Worm (Caenorhabditis elegans) whole organism, L4 larva: Measurements from ENCODE around the gene srd-13.
A peak's percentile ranks its signal among the peaks of the same experiment; 100 is the strongest.

Source experiments
- R02D3.7 ChIP-seq: fragments of 150-350 bp; sonication (generic microtip); optimal IDR thresholded peaks from 3 replicates; lab custom pipeline; 2014; ENCODE audit warnings: missing biosample characterization, missing genetic modification characterization
- T26A8.4 ChIP-seq: fragments of 200-800 bp; sonication (Bioruptor generic); IDR thresholded peaks from 2 replicates; pipeline ENCODE4 v1.3.6; 2022; ENCODE audit warnings: missing genetic modification characterization, missing compliant biosample characterization
- Y5F2A.4 ChIP-seq: fragments of 200-800 bp; sonication (Bioruptor generic); optimal IDR thresholded peaks from 2 replicates; lab custom pipeline; 2018; ENCODE audit warnings: mild to moderate bottlenecking, missing genetic modification characterization, missing compliant biosample characterization
- ZK546.5 ChIP-seq, 2 experiments: sonication (generic microtip); optimal IDR thresholded peaks; 2 replicates each; lab custom pipeline; 2017; ENCODE audit warnings: missing biosample characterization in 2 of 2, missing genetic modification characterization in 2 of 2
- aha-1 ChIP-seq: fragments of 150-350 bp; peaks from one replicate; lab custom pipeline; 2014; ENCODE audit warnings: missing biosample characterization, missing genetic modification characterization
- ama-1 ChIP-seq: fragments of 150-350 bp; optimal IDR thresholded peaks from 2 replicates; lab custom pipeline; 2014; ENCODE audit warnings: inconsistent platforms, mixed read lengths
- ceh-32 ChIP-seq: sonication (generic microtip); optimal IDR thresholded peaks from 2 replicates; lab custom pipeline; 2016; ENCODE audit warnings: mild to moderate bottlenecking, missing genetic modification characterization, missing compliant biosample characterization; ENCODE audit not compliant: poor library complexity
- ceh-62 ChIP-seq: sonication (generic microtip); optimal IDR thresholded peaks from 2 replicates; lab custom pipeline; 2017; ENCODE audit warnings: missing biosample characterization, missing genetic modification characterization
- ces-1 ChIP-seq: fragments of 150-350 bp; sonication (generic microtip); optimal IDR thresholded peaks from 4 replicates; lab custom pipeline; 2014; ENCODE audit warnings: missing biosample characterization, missing genetic modification reagents, missing genetic modification characterization
- daf-12 ChIP-seq: fragments of 150-350 bp; optimal IDR thresholded peaks from 2 replicates; lab custom pipeline; 2014; ENCODE audit warnings: missing biosample characterization, missing genetic modification reagents, missing genetic modification characterization
- daf-16 ChIP-seq, 3 experiments: sonication (generic microtip); optimal IDR thresholded peaks; 2 replicates each; lab custom pipeline; 2016 to 2017; ENCODE audit warnings: missing genetic modification characterization in 3 of 3, missing genetic modification reagents in 3 of 3, mild to moderate bottlenecking in 2 of 3, missing compliant biosample characterization in 2 of 3, missing biosample characterization in 1 of 3, moderate library complexity in 1 of 3
- duxl-1 ChIP-seq: sonication (generic microtip); optimal IDR thresholded peaks from 2 replicates; lab custom pipeline; 2016; ENCODE audit warnings: mild to moderate bottlenecking, missing genetic modification characterization, moderate library complexity, missing compliant biosample characterization; ENCODE audit not compliant: poor library complexity
- egl-43 ChIP-seq: fragments of 200-800 bp; sonication (Bioruptor generic); IDR thresholded peaks from 2 replicates; pipeline ENCODE4 v1.3.6; 2022; ENCODE audit warnings: missing genetic modification reagents, missing genetic modification characterization, missing compliant biosample characterization
- fkh-10 ChIP-seq: fragments of 150-350 bp; optimal IDR thresholded peaks from 2 replicates; lab custom pipeline; 2014; ENCODE audit warnings: missing biosample characterization, missing genetic modification reagents, missing genetic modification characterization
- fos-1 ChIP-seq: fragments of 150-350 bp; optimal IDR thresholded peaks from 2 replicates; lab custom pipeline; 2014; ENCODE audit warnings: missing biosample characterization, missing genetic modification characterization
- hlh-11 ChIP-seq: fragments of 200-800 bp; sonication (Bioruptor generic); optimal IDR thresholded peaks from 2 replicates; lab custom pipeline; 2018; ENCODE audit warnings: mild to moderate bottlenecking, missing genetic modification characterization, missing compliant biosample characterization
- hlh-30 ChIP-seq: sonication (generic microtip); optimal IDR thresholded peaks from 2 replicates; lab custom pipeline; 2017; ENCODE audit warnings: antibody characterized with exemption, mild to moderate bottlenecking, missing genetic modification characterization, missing compliant biosample characterization; ENCODE audit not compliant: insufficient read depth
- madf-9 ChIP-seq: fragments of 200-800 bp; sonication (Bioruptor generic); conservative IDR thresholded peaks from 2 replicates; pipeline ENCODE4 v1.3.6; 2022; ENCODE audit warnings: missing genetic modification reagents, missing genetic modification characterization, missing compliant biosample characterization
- mdt-29 ChIP-seq: fragments of 200-800 bp; sonication (Bioruptor generic); IDR thresholded peaks from 2 replicates; pipeline ENCODE4 v1.3.6; 2022; ENCODE audit warnings: missing genetic modification reagents, missing genetic modification characterization, missing compliant biosample characterization
- mxl-2 ChIP-seq: fragments of 200-800 bp; sonication (Bioruptor generic); conservative IDR thresholded peaks from 2 replicates; pipeline ENCODE4 v1.3.6; 2022; ENCODE audit warnings: missing genetic modification reagents, missing genetic modification characterization, missing compliant biosample characterization
- nhr-10 ChIP-seq: fragments of 150-350 bp; optimal IDR thresholded peaks from 2 replicates; lab custom pipeline; 2014; ENCODE audit warnings: missing biosample characterization, missing genetic modification characterization
- nhr-102 ChIP-seq: sonication (generic microtip); optimal IDR thresholded peaks from 2 replicates; lab custom pipeline; 2016; ENCODE audit warnings: mild to moderate bottlenecking, missing genetic modification characterization, moderate library complexity, missing compliant biosample characterization
- nhr-11 ChIP-seq: fragments of 150-350 bp; optimal IDR thresholded peaks from 2 replicates; lab custom pipeline; 2014; ENCODE audit warnings: missing biosample characterization, missing genetic modification characterization
- nhr-111 ChIP-seq: fragments of 200-800 bp; sonication (Bioruptor generic); optimal IDR thresholded peaks from 2 replicates; lab custom pipeline; 2018; ENCODE audit warnings: mild to moderate bottlenecking, missing genetic modification characterization, missing compliant biosample characterization
- nhr-25 ChIP-seq: sonication (generic microtip); optimal IDR thresholded peaks from 2 replicates; lab custom pipeline; 2017; ENCODE audit warnings: missing genetic modification characterization, mild to moderate bottlenecking, missing compliant biosample characterization, antibody characterized with exemption, moderate library complexity, borderline replicate concordance; ENCODE audit not compliant: insufficient read depth
- nhr-41 ChIP-seq: fragments of 200-800 bp; sonication (Bioruptor generic); IDR thresholded peaks from 2 replicates; pipeline ENCODE4 v1.3.6; 2022; ENCODE audit warnings: missing genetic modification reagents, missing genetic modification characterization, missing compliant biosample characterization
- nhr-42 ChIP-seq: fragments of 200-800 bp; sonication (Bioruptor generic); IDR thresholded peaks from 2 replicates; pipeline ENCODE4 v1.3.6; 2022; ENCODE audit warnings: missing genetic modification characterization, missing compliant biosample characterization
- nhr-48 ChIP-seq: sonication (generic microtip); optimal IDR thresholded peaks from 2 replicates; lab custom pipeline; 2016; ENCODE audit warnings: mild to moderate bottlenecking, missing genetic modification characterization, missing compliant biosample characterization
- nhr-6 ChIP-seq: fragments of 150-350 bp; optimal IDR thresholded peaks from 2 replicates; lab custom pipeline; 2014; ENCODE audit warnings: missing biosample characterization, missing genetic modification characterization
- nhr-77 ChIP-seq: fragments of 150-350 bp; optimal IDR thresholded peaks from 2 replicates; lab custom pipeline; 2014; ENCODE audit warnings: missing biosample characterization, missing genetic modification characterization
- php-3 ChIP-seq: fragments of 200-800 bp; sonication (Bioruptor generic); IDR thresholded peaks from 2 replicates; pipeline ENCODE4 v1.3.6; 2022; ENCODE audit warnings: missing genetic modification reagents, missing genetic modification characterization, missing compliant biosample characterization
- saeg-2 ChIP-seq: fragments of 200-800 bp; sonication (Bioruptor generic); IDR thresholded peaks from 2 replicates; pipeline ENCODE4 v1.3.6; 2022; ENCODE audit warnings: missing genetic modification reagents, missing genetic modification characterization, missing compliant biosample characterization
- sdz-12 ChIP-seq: fragments of 200-800 bp; sonication (Bioruptor generic); optimal IDR thresholded peaks from 2 replicates; lab custom pipeline; 2018; ENCODE audit warnings: mild to moderate bottlenecking, missing genetic modification characterization, missing compliant biosample characterization
- skn-1 ChIP-seq: fragments of 150-350 bp; optimal IDR thresholded peaks from 2 replicates; lab custom pipeline; 2014; ENCODE audit warnings: missing biosample characterization, missing genetic modification characterization
- snpc-1.2 ChIP-seq: fragments of 200-800 bp; sonication (Bioruptor generic); IDR thresholded peaks from 2 replicates; pipeline ENCODE4 v1.3.6; 2022; ENCODE audit warnings: missing genetic modification reagents, missing genetic modification characterization, missing compliant biosample characterization
- tag-97 ChIP-seq: fragments of 200-800 bp; sonication (Bioruptor generic); IDR thresholded peaks from 2 replicates; pipeline ENCODE4 v1.3.6; 2022; ENCODE audit warnings: missing genetic modification characterization, missing compliant biosample characterization
- unc-130 ChIP-seq: sonication (generic microtip); optimal IDR thresholded peaks from 2 replicates; lab custom pipeline; 2016; ENCODE audit warnings: missing genetic modification reagents, missing genetic modification characterization, missing compliant biosample characterization
- unc-62 ChIP-seq, 3 experiments: fragments of 150-350 bp in 1 of 3; sonication (generic microtip); optimal IDR thresholded peaks in 2 of 3; peaks in 1 of 3; 1 replicate in 1 of 3; 2 replicates in 2 of 3; lab custom pipeline; 2014 to 2017; ENCODE audit warnings: missing biosample characterization in 3 of 3, missing genetic modification characterization in 3 of 3, missing genetic modification reagents in 3 of 3, missing genotype in 1 of 3
- zfp-3 ChIP-seq: fragments of 200-800 bp; sonication (Bioruptor generic); conservative IDR thresholded peaks from 2 replicates; pipeline ENCODE4 v1.3.6; 2022; ENCODE audit warnings: missing genetic modification reagents, missing genetic modification characterization, missing compliant biosample characterization

Gene srd-13

DNA sequence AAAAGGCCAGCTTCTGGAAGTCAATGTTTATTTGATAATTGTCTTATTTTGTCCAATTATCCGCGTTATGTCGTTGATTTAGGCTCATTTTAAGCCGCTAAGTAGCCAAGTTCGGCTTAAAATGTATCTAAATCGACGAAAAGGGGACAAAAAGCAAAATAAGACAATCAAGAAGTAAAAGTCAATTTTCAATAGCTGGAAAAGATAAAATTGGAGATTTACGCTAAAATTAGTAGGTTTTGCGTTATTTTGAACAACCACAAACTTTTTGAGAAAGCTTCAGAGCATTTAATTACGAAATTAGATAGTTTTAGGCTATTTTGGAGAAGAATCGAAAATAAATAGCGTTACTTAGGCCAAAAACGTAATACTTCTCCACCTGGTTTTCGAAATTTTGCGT lies 27.4 kb upstream of the srd-13 start:
- TF ChIP-seq aha-1 (tag; lab: Kevin White, UChicago) (peak; percentile 94), nhr-41 (GFP tag; lab: Robert Waterston, UW) (no peak), hlh-11 (tag; lab: Kevin White, UChicago) (no peak), mxl-2 (GFP tag; lab: Robert Waterston, UW) (no peak), nhr-77 (tag; lab: Kevin White, UChicago) (no peak), daf-16 (GFP tag; optimal IDR thresholded peaks at IDR 0.05; lab: Kevin White, UChicago) (no peak), daf-16 (tag; optimal IDR thresholded peaks at IDR 0.05; lab: Kevin White, UChicago) (peak; percentile 1), snpc-1.2 (no peak), ceh-32 (tag; lab: Kevin White, UChicago) (no peak), unc-62 (GFP tag; optimal IDR thresholded peaks at IDR 0.05 in 1 of 2; lab: Kevin White, UChicago) (no peak), unc-62 (tag; optimal IDR thresholded peaks at IDR 0.05; lab: Kevin White, UChicago) (no peak), mdt-29 (GFP tag; lab: Robert Waterston, UW) (no peak), fos-1 (tag; lab: Kevin White, UChicago) (no peak), nhr-25 (tag; lab: Kevin White, UChicago) (no peak), nhr-10 (no peak), tag-97 (no peak), Y5F2A.4 (GFP tag; lab: Kevin White, UChicago) (no peak), ceh-62 (tag; lab: Kevin White, UChicago) (no peak)
- TF ChIP-seq, all 104 proteins: peak for 2

DNA sequence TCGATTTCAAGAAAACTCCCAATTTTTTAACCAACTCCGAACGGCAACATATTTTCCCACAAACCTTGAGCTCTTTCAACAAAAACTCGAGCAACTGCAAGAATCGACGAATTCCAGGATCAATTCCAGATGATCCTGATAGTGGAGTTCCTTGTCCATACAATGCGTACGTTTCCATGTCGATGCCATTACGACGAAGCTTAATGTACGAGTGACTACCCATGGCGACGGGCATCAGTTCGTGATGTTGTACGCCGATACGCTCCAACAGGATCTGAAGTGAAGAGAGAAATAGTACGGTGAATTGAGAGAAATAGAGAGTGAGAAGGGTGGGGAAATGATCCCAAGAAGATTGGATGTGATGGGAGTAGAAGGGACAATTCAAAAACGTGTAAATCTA lies 26.6 kb upstream of the srd-13 start:
- TF ChIP-seq aha-1 (tag; lab: Kevin White, UChicago) (peak; percentile 85), zfp-3 (GFP tag; lab: Robert Waterston, UW) (no peak), unc-62 (GFP tag; optimal IDR thresholded peaks at IDR 0.05 in 1 of 2; lab: Kevin White, UChicago) (peak in 1 of 2 experiments; percentile 72), unc-62 (tag; optimal IDR thresholded peaks at IDR 0.05; lab: Kevin White, UChicago) (no peak)

DNA sequence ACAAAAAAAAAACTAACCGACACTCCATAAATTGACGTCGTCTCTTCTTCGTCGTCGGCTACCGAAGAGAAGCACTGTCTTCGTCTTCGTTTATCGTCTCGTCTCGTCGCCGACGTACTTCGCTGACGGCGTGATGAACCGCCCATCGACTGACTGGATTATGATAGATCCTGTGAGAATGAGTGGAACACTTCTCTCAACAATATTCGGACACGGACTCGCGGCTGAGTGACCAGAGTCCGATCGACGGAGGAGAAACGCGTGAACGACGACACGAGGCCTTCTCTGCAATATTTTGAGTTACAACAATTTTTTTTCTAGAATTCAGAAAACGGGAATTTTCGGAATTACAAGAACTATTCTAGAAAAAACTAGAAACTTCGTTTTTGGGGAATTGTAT lies 24.8 kb upstream of the srd-13 start, which contains the start of gene skn-1:
Gene skn-1 (minus strand): TSS at position 146 of the 400 bp plus-strand sequence.
- TF ChIP-seq sdz-12 (GFP tag; lab: Kevin White, UChicago) (no peak), nhr-111 (GFP tag; lab: Kevin White, UChicago) (no peak), duxl-1 (peak; percentile 27), nhr-25 (tag; lab: Kevin White, UChicago) (no peak), unc-130 (GFP tag; lab: Kevin White, UChicago) (no peak), madf-9 (no peak), hlh-11 (tag; lab: Kevin White, UChicago) (no peak), T26A8.4 (0 out of 2 replicates have a peak, but pooled peaks have one; percentile 12), zfp-3 (GFP tag; lab: Robert Waterston, UW) (no peak), R02D3.7 (no peak), saeg-2 (GFP tag; lab: Robert Waterston, UW) (no peak), php-3 (GFP tag; lab: Robert Waterston, UW) (no peak), ama-1 (lab: Kevin White, UChicago) (no peak), ZK546.5 (tag; optimal IDR thresholded peaks at IDR 0.05; lab: Kevin White, UChicago) (no peak), egl-43 (GFP tag; lab: Robert Waterston, UW) (no peak), nhr-42 (GFP tag; lab: Robert Waterston, UW) (0 out of 2 replicates have a peak, but pooled peaks have one; percentile 14), ces-1 (GFP tag; lab: Kevin White, UChicago) (no peak), daf-12 (tag; lab: Kevin White, UChicago) (no peak), nhr-6 (tag; lab: Kevin White, UChicago) (no peak), nhr-102 (tag; lab: Kevin White, UChicago) (no peak), skn-1 (tag; lab: Kevin White, UChicago) (no peak), fkh-10 (GFP tag; lab: Kevin White, UChicago) (no peak), nhr-48 (tag; lab: Kevin White, UChicago) (no peak), nhr-11 (tag; lab: Kevin White, UChicago) (no peak), hlh-30 (tag; lab: Kevin White, UChicago) (peak; percentile 9)
- TF ChIP-seq, all 104 proteins: peak for 4
